Worm (Caenorhabditis elegans) whole organism, early embryonic: ENCODE results near the gene prp-8.

Experiments used
- B0310.2 ChIP-seq: sonication (generic microtip); optimal IDR thresholded peaks from 2 replicates; lab custom pipeline; 2016; ENCODE audit warnings: mild to moderate bottlenecking, missing genetic modification characterization, missing compliant biosample characterization
- F13C5.2 ChIP-seq: sonication (generic microtip); optimal IDR thresholded peaks from 2 replicates; lab custom pipeline; 2017; ENCODE audit warnings: mild to moderate bottlenecking, missing genetic modification characterization, inconsistent platforms, missing compliant biosample characterization
- aly-1 ChIP-seq: sonication (generic microtip); optimal IDR thresholded peaks from 2 replicates; lab custom pipeline; 2016; ENCODE audit warnings: missing genetic modification characterization, missing compliant biosample characterization
- ama-1 ChIP-seq: fragments of 150-350 bp; optimal IDR thresholded peaks from 2 replicates; lab custom pipeline; 2014
- ceh-13 ChIP-seq: fragments of 200-800 bp; sonication (Bioruptor generic); optimal IDR thresholded peaks from 2 replicates; lab custom pipeline; 2018; ENCODE audit warnings: mild to moderate bottlenecking, missing genetic modification characterization, missing compliant biosample characterization
- ceh-36 ChIP-seq: sonication (generic microtip); optimal IDR thresholded peaks from 2 replicates; lab custom pipeline; 2016; ENCODE audit warnings: missing genetic modification characterization, inconsistent platforms, missing compliant biosample characterization
- ets-7 ChIP-seq: sonication (generic microtip); optimal IDR thresholded peaks from 2 replicates; lab custom pipeline; 2016; ENCODE audit warnings: missing genotype, missing genetic modification characterization, missing compliant biosample characterization
- flt-1 ChIP-seq: fragments of 200-800 bp; sonication (Bioruptor generic); IDR thresholded peaks from 2 replicates; pipeline ENCODE4 v1.3.6; 2022; ENCODE audit warnings: missing genetic modification characterization, missing compliant biosample characterization
- hmbx-1 ChIP-seq: sonication (generic microtip); optimal IDR thresholded peaks from 2 replicates; lab custom pipeline; 2016; ENCODE audit warnings: mild to moderate bottlenecking, missing genetic modification characterization, missing compliant biosample characterization
- hmg-4 ChIP-seq: fragments of 200-800 bp; sonication (Bioruptor generic); optimal IDR thresholded peaks from 2 replicates; lab custom pipeline; 2018; ENCODE audit warnings: mild to moderate bottlenecking, missing genetic modification characterization, missing compliant biosample characterization
- hnd-1 ChIP-seq: sonication (generic microtip); optimal IDR thresholded peaks from 2 replicates; lab custom pipeline; 2016; ENCODE audit warnings: missing genetic modification characterization, missing compliant biosample characterization
- pes-1 ChIP-seq: fragments of 200-800 bp; sonication (Bioruptor generic); IDR thresholded peaks from 2 replicates; pipeline ENCODE4 v1.3.6; 2022; ENCODE audit warnings: missing genetic modification reagents, missing genetic modification characterization, missing compliant biosample characterization
- scrt-1 ChIP-seq: fragments of 200-800 bp; sonication (Bioruptor generic); IDR thresholded peaks from 2 replicates; pipeline ENCODE4 v1.3.6; 2022; ENCODE audit warnings: missing genetic modification characterization, missing compliant biosample characterization
- sea-1 ChIP-seq: fragments of 200-800 bp; sonication (Bioruptor generic); conservative IDR thresholded peaks from 2 replicates; pipeline ENCODE4 v1.3.6; 2022; ENCODE audit warnings: missing genetic modification characterization, missing compliant biosample characterization
- tbx-11 ChIP-seq: fragments of 200-800 bp; sonication (Bioruptor generic); IDR thresholded peaks from 2 replicates; pipeline ENCODE4 v1.3.6; 2022; ENCODE audit warnings: missing genetic modification characterization, missing compliant biosample characterization
- tbx-37 ChIP-seq: fragments of 200-800 bp; sonication (Bioruptor generic); conservative IDR thresholded peaks from 2 replicates; pipeline ENCODE4 v1.3.6; 2022; ENCODE audit warnings: missing genetic modification reagents, missing genetic modification characterization, missing compliant biosample characterization
- tra-4 ChIP-seq: sonication (generic microtip); optimal IDR thresholded peaks from 2 replicates; lab custom pipeline; 2017; ENCODE audit warnings: missing genetic modification characterization, missing compliant biosample characterization

prp-8 gene

DNA sequence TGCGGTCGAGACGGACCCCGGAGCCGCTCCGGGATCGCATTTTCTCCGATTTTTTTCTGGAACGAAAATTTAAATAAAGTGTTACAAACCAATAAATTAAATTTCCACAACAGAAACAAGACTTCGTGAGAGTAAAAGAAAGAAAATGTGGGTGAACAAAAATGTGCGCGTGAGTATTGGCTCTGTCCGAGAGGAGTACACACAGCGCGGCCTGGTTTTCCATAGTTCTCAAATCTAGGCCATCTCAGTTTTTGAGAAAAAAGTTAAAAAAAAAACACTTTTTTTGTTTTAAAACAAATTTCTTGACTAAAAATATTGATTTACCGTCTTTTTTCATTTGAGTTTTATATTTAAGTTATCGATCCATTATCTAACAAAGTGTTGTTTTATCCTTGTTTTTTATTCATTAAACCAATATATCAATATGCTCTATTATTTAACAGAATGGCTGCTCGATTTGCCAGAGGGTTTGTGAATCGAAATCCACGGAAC, 19.6 kb upstream of the prp-8 start, which contains the start of the genes C14B9.8 and mrpl-18:
Gene C14B9.8, minus strand, starts transcription at position 56 of the 492 bp plus-strand sequence.
Gene mrpl-18, plus strand, starts transcription at position 442 of the 492 bp plus-strand sequence.
- no peak for TF ChIP-seq tra-4
- TF ChIP-seq ets-7 (tag; lab: Kevin White, UChicago), result peak; percentile 38
- TF ChIP-seq tbx-37 (GFP tag; lab: Robert Waterston, UW), result peak; percentile 74

DNA sequence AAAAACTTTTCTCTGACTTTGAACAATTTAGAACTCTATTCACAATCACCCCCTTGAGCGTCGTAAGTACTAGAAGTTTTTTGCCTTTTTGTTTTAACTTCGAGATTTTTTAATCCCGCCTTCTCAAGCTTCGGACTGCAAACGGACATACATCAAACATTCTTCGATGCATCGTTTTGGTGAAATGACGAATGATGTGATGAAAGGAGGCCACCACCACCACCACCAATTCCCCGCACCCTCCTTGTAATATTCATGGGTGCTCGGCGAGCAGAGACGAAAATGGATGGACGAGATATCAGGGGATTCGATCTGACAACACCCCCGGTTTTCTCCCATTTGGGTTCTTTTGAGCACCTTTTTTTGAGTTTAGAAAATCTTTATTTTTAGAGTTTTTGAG, 18.2 kb upstream of the prp-8 start:
- TF ChIP-seq ceh-13 (GFP tag; lab: Kevin White, UChicago) (no peak), tbx-11 (no peak), ceh-36 (no peak), B0310.2 (tag; lab: Kevin White, UChicago) (no peak), pes-1 (GFP tag; lab: Robert Waterston, UW) (no peak), scrt-1 (no peak), tra-4 (no peak), hmbx-1 (tag; lab: Kevin White, UChicago) (no peak), ama-1 (lab: Kevin White, UChicago) (no peak), F13C5.2 (no peak), hmg-4 (GFP tag; lab: Kevin White, UChicago) (no peak), tbx-37 (GFP tag; lab: Robert Waterston, UW) (no peak), sea-1 (no peak), aly-1 (tag; lab: Kevin White, UChicago) (no peak), flt-1 (GFP tag; lab: Robert Waterston, UW) (no peak), hnd-1 (tag; lab: Kevin White, UChicago) (no peak), ets-7 (tag; lab: Kevin White, UChicago) (no peak)

DNA sequence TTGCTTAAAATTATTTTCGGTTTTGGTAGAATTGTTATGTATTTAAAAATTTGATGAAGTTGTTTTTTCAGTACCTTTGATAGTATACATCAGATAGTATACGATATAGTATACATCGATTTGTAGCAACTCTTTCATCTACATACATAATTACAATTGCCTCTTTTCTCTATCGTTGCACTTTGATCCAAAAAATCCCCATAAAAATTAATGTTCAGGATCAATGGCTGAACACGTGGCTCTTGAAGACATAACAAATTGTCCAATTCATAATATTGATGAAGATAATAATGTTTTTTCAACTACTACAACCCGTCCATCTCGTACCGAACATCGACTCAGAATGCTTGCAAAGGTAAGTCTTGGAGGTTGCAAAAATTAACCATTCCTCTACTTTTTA, 15.4 kb upstream of the prp-8 start, which contains the start of gene D2007.2:
Gene D2007.2, plus strand, starts transcription at position 213 of the 400 bp plus-strand sequence.
- TF ChIP-seq hmg-4 (GFP tag; lab: Kevin White, UChicago) (no peak), scrt-1 (no peak), aly-1 (tag; lab: Kevin White, UChicago) (no peak), ceh-13 (GFP tag; lab: Kevin White, UChicago) (no peak)

ce11 chrIII:8154423-8154822, 9.8 kb upstream of the prp-8 start:
- no peak for TF ChIP-seq F13C5.2
- TF ChIP-seq sea-1, result no peak
- TF ChIP-seq tra-4, result no peak
- no peak for TF ChIP-seq hmbx-1 (tag; lab: Kevin White, UChicago)
- TF ChIP-seq aly-1 (tag; lab: Kevin White, UChicago), result no peak

DNA sequence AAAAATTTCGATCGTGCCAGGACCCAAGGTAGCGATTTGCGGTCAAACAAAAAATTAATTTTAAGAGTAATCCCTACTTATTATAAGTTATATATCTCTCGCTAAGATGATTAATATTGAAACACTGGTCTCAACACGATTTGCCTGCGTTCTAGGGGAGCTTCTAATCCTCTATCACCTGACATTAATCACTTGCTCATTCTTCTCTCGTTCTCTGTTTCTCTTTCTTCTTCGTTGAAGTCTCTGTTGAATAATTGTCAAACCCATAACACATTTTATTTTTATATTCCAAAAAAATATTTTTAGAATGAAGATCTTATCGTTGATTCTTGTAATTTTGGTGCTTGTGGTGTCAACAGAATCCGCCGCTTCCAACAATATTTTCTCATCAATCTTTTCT, 9.0 kb upstream of the prp-8 start, which contains the start of gene D2007.1:
Gene D2007.1, plus strand, starts transcription at position 301 of the 400 bp plus-strand sequence.
- TF ChIP-seq F13C5.2 (no peak), tbx-37 (GFP tag; lab: Robert Waterston, UW) (no peak), aly-1 (tag; lab: Kevin White, UChicago) (no peak), hmg-4 (GFP tag; lab: Kevin White, UChicago) (no peak)

DNA sequence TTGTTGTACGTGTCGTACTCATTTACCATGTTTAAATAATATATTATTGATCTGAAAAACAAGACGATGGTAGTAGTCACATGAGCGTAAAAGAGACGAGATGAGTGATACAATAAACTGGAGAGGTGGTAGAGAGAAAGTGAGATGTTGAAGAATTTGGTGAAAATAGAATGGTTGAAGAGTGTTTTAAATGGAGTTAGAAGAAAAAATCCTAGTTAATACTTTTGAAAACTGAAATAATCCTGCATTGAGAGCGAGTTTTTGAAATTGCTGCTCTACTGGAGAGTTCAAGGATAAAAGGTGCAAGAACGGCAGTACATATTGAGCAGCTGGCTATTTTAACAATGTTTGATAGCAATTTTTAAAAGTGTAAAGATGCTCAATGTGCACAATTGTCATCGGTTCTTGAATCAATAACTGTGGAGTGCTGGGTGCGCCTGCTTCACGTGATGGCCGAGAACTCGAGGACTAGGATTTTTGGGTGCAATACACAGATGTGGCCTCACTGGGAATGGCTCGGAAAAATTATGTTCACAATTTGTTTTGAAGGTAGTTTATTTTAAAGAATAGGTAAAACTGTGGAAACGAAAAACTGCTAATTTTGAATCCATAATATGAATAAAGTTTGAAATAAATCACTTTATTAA, 5.9 kb upstream of the prp-8 start, which contains the start of gene atg-13:
Gene atg-13, minus strand, starts transcription at position 51 of the 647 bp plus-strand sequence.
- TF ChIP-seq aly-1 (tag; lab: Kevin White, UChicago) (no peak), tbx-37 (GFP tag; lab: Robert Waterston, UW) (no peak), scrt-1 (no peak), ama-1 (lab: Kevin White, UChicago) (no peak), B0310.2 (tag; lab: Kevin White, UChicago) (no peak), ceh-36 (no peak), ets-7 (tag; lab: Kevin White, UChicago) (no peak)

ce11 chrIII:8161238-8161637, 2.9 kb upstream of the prp-8 start, which contains the start of gene inpp-5K:
Gene inpp-5K, minus strand, starts transcription at chrIII:8161338.
- TF ChIP-seq B0310.2 (tag; lab: Kevin White, UChicago) (no peak), hmbx-1 (tag; lab: Kevin White, UChicago) (no peak), aly-1 (tag; lab: Kevin White, UChicago) (no peak), tbx-37 (GFP tag; lab: Robert Waterston, UW) (no peak), ceh-36 (no peak), tra-4 (no peak), ets-7 (tag; lab: Kevin White, UChicago) (no peak), sea-1 (no peak), flt-1 (GFP tag; lab: Robert Waterston, UW) (no peak), hnd-1 (tag; lab: Kevin White, UChicago) (no peak)

ce11 chrIII:8163283-8163682, 890 bp upstream of the prp-8 start, which contains the start of gene bath-42:
Gene bath-42, minus strand, starts transcription at chrIII:8163383.
- TF ChIP-seq flt-1 (GFP tag; lab: Robert Waterston, UW), result no peak

DNA sequence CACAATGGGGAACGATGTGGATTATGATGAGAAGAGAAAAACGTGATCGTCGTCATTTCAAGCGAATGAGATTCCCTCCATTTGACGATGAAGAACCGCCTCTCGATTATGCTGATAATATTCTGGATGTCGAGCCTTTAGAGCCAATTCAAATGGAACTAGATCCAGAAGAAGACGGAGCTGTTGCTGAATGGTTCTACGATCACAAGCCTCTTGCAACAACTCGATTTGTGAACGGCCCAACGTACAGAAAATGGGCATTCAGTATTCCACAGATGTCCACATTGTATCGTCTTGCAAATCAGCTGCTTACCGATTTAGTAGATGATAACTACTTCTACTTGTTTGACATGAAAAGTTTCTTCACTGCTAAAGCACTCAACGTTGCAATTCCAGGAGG, 598 bp downstream of the prp-8 start:
- TF ChIP-seq tbx-37 (GFP tag; lab: Robert Waterston, UW) (no peak), F13C5.2 (no peak), B0310.2 (tag; lab: Kevin White, UChicago) (no peak), pes-1 (GFP tag; lab: Robert Waterston, UW) (no peak), scrt-1 (no peak), hnd-1 (tag; lab: Kevin White, UChicago) (no peak), ets-7 (tag; lab: Kevin White, UChicago) (no peak), hmg-4 (GFP tag; lab: Kevin White, UChicago) (no peak)
